Worm (Caenorhabditis elegans): ENCODE data around the gene fbxb-65.

fbxb-65 gene

DNA sequence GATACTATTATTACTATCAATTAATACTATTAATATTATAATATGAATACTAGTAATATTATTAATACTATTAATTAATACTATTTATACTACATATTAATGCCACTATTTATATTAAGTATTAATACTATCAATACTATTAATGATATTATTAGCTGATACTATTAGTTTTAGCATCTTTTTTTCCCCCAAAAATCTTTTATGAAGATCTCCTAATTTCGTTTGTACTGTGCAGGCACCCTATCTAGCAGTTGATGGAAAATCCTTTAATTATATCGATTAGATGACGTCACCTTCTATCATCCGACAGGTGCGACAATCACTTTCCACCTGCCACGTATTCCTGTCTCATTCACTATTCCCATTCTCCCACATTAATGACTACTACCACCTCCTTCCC, at the start of gene fbxb-65:
TSS of gene fbxb-65 (plus strand) at position 301 of the 400 bp plus-strand sequence.
- no peak for TF ChIP-seq unc-62 (GFP tag; optimal IDR thresholded peaks at IDR 0.05)

DNA sequence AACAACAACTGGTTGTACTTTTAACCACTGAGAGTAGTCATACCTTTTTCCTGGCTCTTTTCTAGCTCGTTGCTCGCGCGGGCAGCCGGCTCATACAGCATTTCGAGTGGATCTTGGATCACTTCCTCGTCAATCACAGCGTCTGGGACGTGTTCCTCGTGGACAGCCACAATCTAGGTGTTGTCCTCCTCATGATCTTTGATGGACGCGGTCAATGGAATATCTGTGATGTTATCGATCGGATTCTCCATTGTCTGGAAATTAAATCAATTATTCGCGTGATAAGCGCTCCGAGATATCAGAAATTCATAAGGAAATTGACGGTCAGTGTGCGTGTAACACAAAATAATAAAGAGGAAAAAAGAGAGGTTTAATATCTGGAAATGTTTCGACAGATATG, 49.5 kb upstream of the fbxb-65 start, which contains the start of gene F21D9.8:
TSS of gene F21D9.8 (minus strand) at position 101 of the 400 bp plus-strand sequence.
- TF ChIP-seq unc-62 (GFP tag; optimal IDR thresholded peaks at IDR 0.05), result no peak

DNA sequence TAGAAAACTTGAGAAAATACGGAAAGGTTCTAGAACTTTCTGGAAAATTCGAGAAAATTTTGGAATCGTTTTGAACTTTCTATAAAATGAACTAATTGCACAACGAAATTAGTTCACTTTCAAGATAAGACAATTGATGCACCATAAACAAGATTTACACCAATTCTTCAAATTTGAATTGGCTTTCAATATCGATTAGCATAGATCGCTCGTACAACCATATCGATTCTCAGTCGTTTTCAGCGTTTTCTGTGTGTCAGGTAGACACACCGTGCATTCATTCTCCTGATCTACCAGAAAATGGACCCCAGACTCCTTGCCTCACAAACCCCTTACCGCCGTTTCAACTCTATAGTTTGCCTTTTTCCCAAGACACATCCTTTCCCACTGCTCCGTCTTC, 47.0 kb upstream of the fbxb-65 start, which contains the start of gene fbxb-117:
TSS of gene fbxb-117 (plus strand) at position 301 of the 400 bp plus-strand sequence.
- no peak for TF ChIP-seq unc-62 (GFP tag; optimal IDR thresholded peaks at IDR 0.05)

DNA sequence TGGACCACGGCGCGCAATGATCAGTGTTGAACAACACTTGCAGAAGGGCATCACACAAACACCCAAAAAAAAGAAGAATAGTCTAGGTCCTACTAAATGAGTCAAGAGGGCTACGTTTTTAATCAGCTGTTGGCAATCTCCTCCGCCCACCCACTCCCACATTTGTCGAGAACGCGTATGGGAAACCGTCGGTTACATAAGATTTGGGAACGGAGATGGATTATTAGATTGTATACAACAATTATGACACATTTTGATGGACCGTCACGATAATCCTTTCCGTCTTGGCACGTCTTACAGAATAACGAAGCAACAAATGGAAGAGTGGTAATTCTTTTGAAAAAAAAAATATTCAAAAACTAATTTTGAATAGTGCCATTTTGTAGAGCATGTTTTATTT, 43.4 kb upstream of the fbxb-65 start:
- TF ChIP-seq unc-62 (GFP tag; optimal IDR thresholded peaks at IDR 0.05), result no peak

DNA sequence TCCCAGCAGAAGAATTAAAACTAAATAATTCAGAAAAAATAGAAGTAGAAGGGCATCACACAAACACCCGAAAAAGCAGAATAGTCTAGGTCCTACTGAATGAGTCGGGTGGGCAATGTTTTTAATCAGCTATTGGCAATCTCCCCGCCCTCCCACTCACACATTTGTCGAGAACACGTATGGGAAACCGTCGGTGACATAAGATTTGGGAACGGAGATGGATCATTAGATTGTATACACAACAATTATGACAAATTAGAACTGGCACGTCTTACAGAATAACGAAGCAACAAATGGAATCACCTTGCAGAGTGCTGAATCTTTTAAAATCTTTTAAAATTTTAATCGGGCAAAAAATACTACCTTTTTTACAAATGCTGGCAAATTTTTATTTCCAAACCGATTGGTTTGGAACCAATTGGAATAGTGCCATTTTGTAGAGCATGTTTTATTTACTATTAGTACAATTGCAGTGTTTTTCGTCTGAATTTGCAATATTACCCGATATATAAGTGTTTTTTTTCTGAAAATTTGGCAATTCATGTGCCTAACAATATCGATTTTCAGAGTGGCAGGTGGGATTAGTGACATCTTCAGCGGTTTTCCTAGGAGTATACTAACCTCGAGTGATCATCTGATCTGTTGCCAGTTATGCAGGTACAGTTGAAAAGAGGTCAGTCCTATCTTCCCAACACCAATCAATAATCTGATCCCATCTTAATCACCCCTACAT, 41.1 kb upstream of the fbxb-65 start, which contains the start of the genes F55C9.3 and fbxb-57:
TSS of gene F55C9.3 (minus strand) at position 101 of the 733 bp plus-strand sequence.
TSS of gene fbxb-57 (plus strand) at position 683 of the 733 bp plus-strand sequence.
- no peak for TF ChIP-seq unc-62 (GFP tag; optimal IDR thresholded peaks at IDR 0.05)

DNA sequence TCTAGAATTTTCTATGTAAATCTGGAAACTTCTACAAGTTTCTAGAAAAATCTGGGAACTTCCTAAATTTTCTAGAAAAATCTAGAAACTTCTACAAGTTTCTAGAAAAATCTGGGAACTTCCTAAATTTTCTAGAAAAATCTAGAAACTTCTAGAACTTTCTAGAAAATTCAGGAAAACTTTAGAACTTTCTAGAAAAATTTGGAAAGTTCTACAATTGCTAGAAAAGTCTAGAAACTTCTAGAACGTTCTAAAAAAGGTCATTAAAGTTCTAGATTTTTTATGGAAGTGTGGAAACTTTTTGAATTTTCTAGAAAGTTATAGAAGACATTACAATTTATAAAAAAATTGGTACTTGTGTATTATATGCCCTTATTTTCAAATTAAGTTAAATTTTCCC, 36.3 kb upstream of the fbxb-65 start, which contains the start of gene F55C9.5:
TSS of gene F55C9.5 (minus strand) at position 101 of the 400 bp plus-strand sequence.
- TF ChIP-seq unc-62 (GFP tag; optimal IDR thresholded peaks at IDR 0.05), result no peak

DNA sequence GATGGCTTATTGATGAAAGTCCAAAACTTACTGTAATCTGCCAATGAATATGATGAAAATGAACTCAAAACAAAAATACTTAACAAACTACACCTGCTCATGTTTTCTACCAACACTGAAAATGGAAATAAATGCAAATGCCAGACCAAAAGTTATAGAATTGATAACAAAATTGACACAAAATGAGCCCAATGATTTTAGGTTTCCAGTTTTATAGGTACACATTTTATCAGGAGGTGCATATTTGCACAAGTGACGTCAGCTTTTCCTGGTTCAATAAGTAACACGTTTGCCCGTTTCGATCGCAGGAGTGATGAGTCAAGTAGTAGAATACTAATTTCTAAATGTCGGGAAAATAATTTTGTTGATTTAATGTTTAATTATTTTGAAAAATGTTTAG, 32.6 kb upstream of the fbxb-65 start, which contains the start of gene F55C9.6:
TSS of gene F55C9.6 (minus strand) at position 101 of the 400 bp plus-strand sequence.
- TF ChIP-seq unc-62 (GFP tag; optimal IDR thresholded peaks at IDR 0.05), result no peak

DNA sequence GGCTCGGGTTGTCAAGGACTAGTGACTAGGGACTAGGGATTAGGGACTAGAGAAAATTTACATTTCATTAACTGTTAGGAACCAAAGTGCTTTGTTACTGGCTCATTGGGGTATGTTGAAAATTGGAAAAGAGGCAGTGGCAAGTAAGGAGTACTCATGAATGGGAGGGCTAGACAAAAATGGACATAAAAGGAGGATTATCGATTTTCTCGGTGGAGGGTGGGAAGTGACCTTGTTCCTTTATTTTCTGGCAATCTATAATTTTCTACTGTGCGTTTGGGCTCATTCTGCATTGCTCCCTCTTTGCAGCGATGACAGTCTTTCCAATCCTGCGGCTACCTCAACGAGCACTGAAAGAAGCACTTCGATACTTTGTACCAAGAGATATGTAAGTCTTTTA, 31.9 kb upstream of the fbxb-65 start, which contains the start of gene fbxb-60:
TSS of gene fbxb-60 (plus strand) at position 301 of the 400 bp plus-strand sequence.
- TF ChIP-seq unc-62 (GFP tag; optimal IDR thresholded peaks at IDR 0.05), result no peak

DNA sequence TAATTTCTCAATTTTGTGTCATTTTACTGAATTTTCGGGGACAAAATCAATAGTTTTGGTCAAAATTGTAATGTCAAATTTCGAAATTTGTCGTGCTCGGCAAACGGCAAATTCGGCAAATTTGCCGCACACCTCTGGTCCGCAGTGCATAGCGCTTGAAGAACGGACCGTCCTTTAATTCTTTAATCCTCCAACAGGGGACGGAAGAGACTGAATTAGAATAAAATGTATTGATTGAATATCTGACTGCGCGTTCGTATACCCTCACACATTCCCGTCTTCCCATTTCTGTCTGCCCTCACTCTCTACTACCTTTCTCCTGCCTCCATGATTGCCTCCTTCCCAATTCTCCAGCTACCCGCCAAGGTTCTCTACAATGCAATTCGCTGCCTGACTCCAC, 30.1 kb upstream of the fbxb-65 start, which contains the start of gene F55C9.14:
TSS of gene F55C9.14 (plus strand) at position 301 of the 400 bp plus-strand sequence.
- no peak for TF ChIP-seq unc-62 (GFP tag; optimal IDR thresholded peaks at IDR 0.05)

DNA sequence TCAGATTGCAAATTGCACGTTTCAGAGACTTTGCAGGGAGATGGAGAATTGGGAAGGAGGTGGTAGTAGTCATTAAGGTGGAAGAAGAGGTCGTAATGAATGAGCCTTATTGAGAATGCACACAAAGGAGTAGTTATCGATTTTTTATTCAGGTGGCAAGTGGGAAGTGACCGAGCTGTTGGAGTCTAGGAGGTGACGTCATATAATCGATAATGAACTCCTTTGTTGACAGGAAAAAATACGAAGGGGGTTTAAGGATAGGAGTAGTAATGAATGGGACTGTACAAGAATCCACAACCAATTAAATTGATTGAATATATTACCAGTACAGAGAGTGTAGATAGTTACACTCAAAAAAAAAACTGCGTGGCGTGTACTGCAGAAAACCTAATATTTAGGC, 27.4 kb upstream of the fbxb-65 start, which contains the start of gene fbxb-62:
TSS of gene fbxb-62 (minus strand) at position 101 of the 400 bp plus-strand sequence.
- no peak for TF ChIP-seq unc-62 (GFP tag; optimal IDR thresholded peaks at IDR 0.05)

DNA sequence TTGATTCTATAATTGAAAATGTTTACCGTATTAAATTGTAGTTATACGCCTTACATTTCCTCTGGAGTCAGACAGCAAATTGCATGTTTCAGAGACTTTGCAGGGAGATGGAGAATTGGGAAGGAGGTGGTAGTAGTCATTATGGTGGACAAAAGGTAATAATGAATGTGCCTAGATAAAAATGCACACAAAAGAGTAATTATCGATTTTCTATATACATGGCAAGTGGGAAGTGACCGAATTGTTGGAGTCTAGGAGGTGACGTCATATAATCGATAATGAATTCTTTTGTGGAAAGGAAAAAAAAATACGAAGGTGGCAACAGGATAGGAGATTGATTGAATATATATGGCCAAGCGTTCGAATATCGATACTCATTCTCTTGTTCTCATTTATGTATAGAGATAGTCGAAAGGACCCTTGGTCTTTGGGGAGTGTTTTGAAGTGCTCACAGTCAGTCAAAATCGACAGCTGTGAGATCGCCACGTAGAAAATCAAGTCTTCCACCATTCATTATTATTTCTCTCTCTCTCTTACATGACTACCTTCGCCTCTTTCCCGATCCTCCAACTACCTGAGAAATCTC, 25.7 kb upstream of the fbxb-65 start, which contains the start of the genes fbxb-63 and fbxb-61:
TSS of gene fbxb-63 (minus strand) at position 142 of the 586 bp plus-strand sequence.
TSS of gene fbxb-61 (plus strand) at position 536 of the 586 bp plus-strand sequence.
- TF ChIP-seq unc-62 (GFP tag; optimal IDR thresholded peaks at IDR 0.05), result no peak

DNA sequence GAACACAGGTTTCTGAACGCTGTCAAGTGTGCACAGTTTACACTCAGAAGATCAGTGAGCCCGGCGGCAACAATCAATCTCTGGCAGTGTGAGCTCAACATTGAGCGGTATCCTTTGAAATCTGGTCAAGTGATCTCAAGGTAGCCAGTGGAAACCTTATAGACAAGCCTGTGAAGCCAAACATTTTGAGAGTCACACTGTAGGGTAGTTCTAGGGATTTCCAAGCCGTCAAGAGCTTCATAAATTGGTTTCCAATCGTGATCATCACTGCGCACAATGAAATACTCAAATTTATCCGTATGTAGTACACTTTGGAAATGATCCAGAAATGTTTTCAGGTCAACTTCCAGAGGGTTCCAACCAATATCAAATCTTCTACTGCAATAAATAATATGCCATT, 22.5 kb upstream of the fbxb-65 start, which contains the start of gene F55C9.15:
TSS of gene F55C9.15 (minus strand) at position 101 of the 400 bp plus-strand sequence.
- TF ChIP-seq unc-62 (GFP tag; optimal IDR thresholded peaks at IDR 0.05), result no peak

DNA sequence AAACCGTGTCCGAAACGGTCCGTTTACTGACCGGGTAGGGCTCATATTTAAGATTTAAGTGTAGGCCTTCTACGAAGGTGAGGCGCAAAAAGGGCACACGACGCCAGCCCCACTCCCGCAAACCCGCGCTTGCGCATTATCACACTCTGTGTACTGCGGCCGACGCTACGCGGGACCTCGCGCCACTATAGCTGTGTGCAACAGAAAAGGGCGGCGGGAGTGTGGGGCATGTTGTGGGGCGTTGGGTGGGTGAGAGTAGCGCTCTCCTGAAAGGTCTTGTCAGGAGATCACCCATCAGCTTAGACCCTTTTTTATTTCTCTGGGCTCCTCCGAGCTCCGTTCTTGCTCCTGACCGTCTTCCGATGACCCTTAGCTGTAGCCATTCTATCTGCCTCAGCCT, 21.2 kb upstream of the fbxb-65 start:
- TF ChIP-seq unc-62 (GFP tag; optimal IDR thresholded peaks at IDR 0.05), result no peak

DNA sequence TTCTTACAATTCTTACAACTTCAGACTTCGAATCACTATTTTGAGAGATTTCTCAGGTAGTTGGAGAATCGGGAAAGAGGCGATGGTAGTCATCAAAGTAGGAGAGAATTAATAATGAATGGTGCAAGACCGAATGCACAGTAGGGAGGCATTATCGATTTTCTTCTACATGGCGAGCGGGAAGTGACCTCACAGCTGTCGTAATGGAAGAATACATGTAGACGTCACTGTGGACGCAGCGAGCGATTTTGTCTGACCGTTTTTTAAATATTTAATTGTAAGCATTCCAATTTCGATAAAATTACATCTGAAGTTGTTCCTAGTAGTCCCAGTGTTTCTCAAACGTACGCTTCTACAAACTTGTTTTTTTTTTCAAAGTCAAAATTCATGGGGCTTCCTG, 19.8 kb upstream of the fbxb-65 start, which contains the start of gene F55C9.11:
TSS of gene F55C9.11 (minus strand) at position 101 of the 400 bp plus-strand sequence.
- TF ChIP-seq unc-62 (GFP tag; optimal IDR thresholded peaks at IDR 0.05), result no peak

DNA sequence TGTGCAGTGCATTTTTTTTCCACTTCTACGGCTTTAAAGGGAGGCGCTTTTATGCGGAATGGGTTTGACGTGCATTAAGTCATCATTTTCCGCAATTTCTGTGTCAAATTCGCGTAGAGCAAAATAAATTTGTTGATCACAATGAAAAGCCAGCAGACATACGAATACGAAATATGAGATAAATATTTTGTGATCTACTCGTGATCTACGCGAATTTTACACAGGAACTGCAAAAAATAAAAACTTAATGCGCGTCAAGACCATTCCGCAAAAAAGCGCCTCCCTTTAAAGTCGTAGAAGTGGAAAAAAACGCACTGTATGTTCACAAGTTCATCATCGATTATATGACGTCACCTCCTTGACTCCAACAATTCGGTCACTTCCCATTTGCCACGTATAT, 18.0 kb upstream of the fbxb-65 start, which contains the start of gene C43D7.8:
TSS of gene C43D7.8 (minus strand) at position 101 of the 400 bp plus-strand sequence.
- TF ChIP-seq unc-62 (GFP tag; optimal IDR thresholded peaks at IDR 0.05), result no peak

DNA sequence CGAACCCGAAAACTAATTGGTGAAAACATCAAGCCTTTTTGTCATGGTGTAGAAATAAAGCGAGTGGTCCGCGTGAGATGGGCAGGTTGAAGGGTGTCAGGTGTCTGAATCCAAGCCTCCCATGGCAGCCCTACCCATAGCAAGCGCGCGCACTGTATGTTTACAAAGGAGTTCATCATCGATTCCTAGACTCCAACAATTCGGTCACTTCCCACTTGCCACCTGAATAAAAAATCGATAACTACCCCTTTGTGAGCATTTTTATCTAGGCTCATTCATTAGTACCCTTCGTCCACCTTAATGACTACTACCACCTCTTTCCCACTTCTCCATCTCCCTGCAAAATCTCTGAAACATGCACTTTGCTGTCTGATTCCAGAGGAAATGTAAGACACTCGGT, 16.4 kb upstream of the fbxb-65 start, which contains the start of gene fbxb-64:
TSS of gene fbxb-64 (plus strand) at position 301 of the 400 bp plus-strand sequence.
- no peak for TF ChIP-seq unc-62 (GFP tag; optimal IDR thresholded peaks at IDR 0.05)

Measured in whole organism, dauer.